Worm (Caenorhabditis elegans) whole organism, L1 larva: ENCODE data around the gene Y50D7A.1.

ENCODE experiments used
- C04F5.9 ChIP-seq: sonication (generic microtip); optimal IDR thresholded peaks from 2 replicates; lab custom pipeline; 2016; ENCODE audit warnings: missing genetic modification characterization, missing compliant biosample characterization
- C16A3.4 ChIP-seq: fragments of 150-350 bp; optimal IDR thresholded peaks from 2 replicates; lab custom pipeline; 2014; ENCODE audit warnings: missing biosample characterization, missing genetic modification characterization
- aha-1 ChIP-seq: fragments of 150-350 bp; optimal IDR thresholded peaks from 2 replicates; lab custom pipeline; 2014; ENCODE audit warnings: missing biosample characterization, missing genetic modification characterization
- alr-1 ChIP-seq: fragments of 200-800 bp; sonication (Bioruptor generic); optimal IDR thresholded peaks from 2 replicates; lab custom pipeline; 2018; ENCODE audit warnings: borderline replicate concordance, mild to moderate bottlenecking, missing genetic modification characterization, missing compliant biosample characterization
- aly-2 ChIP-seq: fragments of 150-350 bp; optimal IDR thresholded peaks from 2 replicates; lab custom pipeline; 2014; ENCODE audit warnings: missing biosample characterization, missing genetic modification characterization
- blmp-1 ChIP-seq: fragments of 150-350 bp; optimal IDR thresholded peaks from 2 replicates; lab custom pipeline; 2014; ENCODE audit warnings: missing biosample characterization, missing genetic modification characterization
- ces-1 ChIP-seq: fragments of 150-350 bp; optimal IDR thresholded peaks from 2 replicates; lab custom pipeline; 2014; ENCODE audit warnings: missing biosample characterization, missing genetic modification reagents, missing genetic modification characterization
- dpl-1 ChIP-seq, 3 experiments: fragments of 150-350 bp in 2 of 3; sonication (generic microtip) in 1 of 3; optimal IDR thresholded peaks; 2 replicates each; lab custom pipeline; 2014 to 2017; ENCODE audit warnings: missing biosample characterization in 3 of 3, missing genetic modification characterization in 3 of 3, missing genetic modification reagents in 3 of 3
- dsc-1 ChIP-seq: sonication (generic microtip); optimal IDR thresholded peaks from 2 replicates; lab custom pipeline; 2016; ENCODE audit warnings: mild to moderate bottlenecking, missing genetic modification characterization, missing compliant biosample characterization
- efl-1 ChIP-seq, 4 experiments: fragments of 150-350 bp; optimal IDR thresholded peaks in 3 of 4; peaks in 1 of 4; 1 replicate in 1 of 4; 2 replicates in 3 of 4; lab custom pipeline; 2014; ENCODE audit warnings: missing biosample characterization in 2 of 4, missing genetic modification characterization in 2 of 4, missing genetic modification reagents in 2 of 4
- egl-13 ChIP-seq: sonication (generic microtip); optimal IDR thresholded peaks from 2 replicates; lab custom pipeline; 2016; ENCODE audit warnings: missing genotype, missing genetic modification reagents, missing genetic modification characterization, missing compliant biosample characterization
- elt-3 ChIP-seq, 6 experiments: fragments of 150-350 bp in 1 of 6; sonication (generic microtip); optimal IDR thresholded peaks; 2 replicates each; lab custom pipeline; 2017 to 2018; ENCODE audit warnings: missing biosample characterization in 6 of 6, missing genetic modification characterization in 6 of 6, inconsistent platforms in 1 of 6
- fkh-10 ChIP-seq: sonication (generic microtip); optimal IDR thresholded peaks from 2 replicates; lab custom pipeline; 2017; ENCODE audit warnings: missing biosample characterization, missing genetic modification reagents, missing genetic modification characterization
- hlh-17 ChIP-seq: fragments of 200-800 bp; sonication (Bioruptor generic); optimal IDR thresholded peaks from 2 replicates; lab custom pipeline; 2018; ENCODE audit warnings: missing genetic modification characterization, mild to moderate bottlenecking, missing compliant biosample characterization, moderate library complexity, borderline replicate concordance
- hlh-4 ChIP-seq: sonication (generic microtip); optimal IDR thresholded peaks from 2 replicates; lab custom pipeline; 2016; ENCODE audit warnings: mild to moderate bottlenecking, missing genetic modification characterization, missing compliant biosample characterization
- hpl-2 ChIP-seq: fragments of 150-350 bp; optimal IDR thresholded peaks from 2 replicates; lab custom pipeline; 2014; ENCODE audit warnings: missing biosample characterization, missing genetic modification reagents, missing genetic modification characterization
- isw-1 ChIP-seq: fragments of 200-800 bp; sonication (Bioruptor generic); IDR thresholded peaks from 2 replicates; pipeline ENCODE4 v1.3.6; 2022; ENCODE audit warnings: missing genetic modification characterization, missing compliant biosample characterization
- lin-14 ChIP-seq: fragments of 200-800 bp; sonication (Bioruptor generic); optimal IDR thresholded peaks from 2 replicates; lab custom pipeline; 2018; ENCODE audit warnings: mild to moderate bottlenecking, missing genetic modification characterization, moderate library complexity, missing compliant biosample characterization
- lin-15B ChIP-seq: fragments of 150-350 bp; sonication (generic microtip); optimal IDR thresholded peaks from 3 replicates; lab custom pipeline; 2014; ENCODE audit warnings: missing biosample characterization, missing genetic modification characterization
- lin-35 ChIP-seq, 2 experiments: fragments of 150-350 bp; optimal IDR thresholded peaks; 2 replicates each; lab custom pipeline; 2014; ENCODE audit warnings: missing biosample characterization in 2 of 2, missing genetic modification characterization in 2 of 2, missing genetic modification reagents in 2 of 2
- lin-39 ChIP-seq: fragments of 150-350 bp; optimal IDR thresholded peaks from 2 replicates; lab custom pipeline; 2014; ENCODE audit warnings: missing biosample characterization, missing genetic modification reagents, missing genetic modification characterization
- lir-3 ChIP-seq: sonication (generic microtip); optimal IDR thresholded peaks from 2 replicates; lab custom pipeline; 2016; ENCODE audit warnings: mild to moderate bottlenecking, missing genetic modification characterization, moderate library complexity, missing compliant biosample characterization; ENCODE audit not compliant: poor library complexity
- mab-9 ChIP-seq: fragments of 200-800 bp; sonication (Bioruptor generic); IDR thresholded peaks from 2 replicates; pipeline ENCODE4 v1.3.6; 2022; ENCODE audit warnings: missing genetic modification reagents, missing genetic modification characterization, missing compliant biosample characterization
- mef-2 ChIP-seq: fragments of 150-350 bp; optimal IDR thresholded peaks from 2 replicates; lab custom pipeline; 2014; ENCODE audit warnings: missing biosample characterization, missing genetic modification characterization
- nhr-11 ChIP-seq: fragments of 150-350 bp; optimal IDR thresholded peaks from 2 replicates; lab custom pipeline; 2014; ENCODE audit warnings: missing biosample characterization, missing genetic modification characterization
- nhr-12 ChIP-seq: sonication (generic microtip); optimal IDR thresholded peaks from 2 replicates; lab custom pipeline; 2017; ENCODE audit warnings: missing biosample characterization, missing genetic modification characterization
- nhr-20 ChIP-seq: sonication (generic microtip); optimal IDR thresholded peaks from 2 replicates; lab custom pipeline; 2016; ENCODE audit warnings: mild to moderate bottlenecking, missing genetic modification characterization, missing compliant biosample characterization
- nhr-47 ChIP-seq: sonication (generic microtip); optimal IDR thresholded peaks from 2 replicates; lab custom pipeline; 2016; ENCODE audit warnings: mild to moderate bottlenecking, missing genetic modification characterization, moderate library complexity, missing compliant biosample characterization
- nhr-77 ChIP-seq: fragments of 150-350 bp; optimal IDR thresholded peaks from 2 replicates; lab custom pipeline; 2014; ENCODE audit warnings: missing biosample characterization, missing genetic modification characterization
- nhr-84 ChIP-seq: sonication (generic microtip); optimal IDR thresholded peaks from 2 replicates; lab custom pipeline; 2017; ENCODE audit warnings: missing biosample characterization, missing genetic modification characterization
- nhr-85 ChIP-seq: sonication (generic microtip); peaks from one replicate; lab custom pipeline; 2016; ENCODE audit warnings: missing genetic modification characterization, inconsistent platforms, missing compliant biosample characterization
- pax-3 ChIP-seq: fragments of 200-800 bp; sonication (Bioruptor generic); optimal IDR thresholded peaks from 2 replicates; lab custom pipeline; 2018; ENCODE audit warnings: mild to moderate bottlenecking, missing genetic modification characterization, moderate library complexity, missing compliant biosample characterization
- pqm-1 ChIP-seq: sonication (generic microtip); optimal IDR thresholded peaks from 3 replicates; lab custom pipeline; 2017; ENCODE audit warnings: missing biosample characterization, missing genetic modification characterization
- skn-1 ChIP-seq: fragments of 150-350 bp; optimal IDR thresholded peaks from 2 replicates; lab custom pipeline; 2014; ENCODE audit warnings: missing biosample characterization, missing genetic modification characterization
- sptf-1 ChIP-seq: fragments of 150-350 bp; optimal IDR thresholded peaks from 2 replicates; lab custom pipeline; 2014; ENCODE audit warnings: missing biosample characterization, missing genetic modification characterization
- sup-37 ChIP-seq: fragments of 200-800 bp; sonication (Bioruptor generic); optimal IDR thresholded peaks from 2 replicates; lab custom pipeline; 2018; ENCODE audit warnings: mild to moderate bottlenecking, missing genetic modification characterization, missing compliant biosample characterization
- swsn-7 ChIP-seq: sonication (generic microtip); optimal IDR thresholded peaks from 2 replicates; lab custom pipeline; 2016; ENCODE audit warnings: missing genetic modification characterization, missing compliant biosample characterization
- tlp-1 ChIP-seq: fragments of 150-350 bp; optimal IDR thresholded peaks from 2 replicates; lab custom pipeline; 2014; ENCODE audit warnings: missing biosample characterization, missing genetic modification characterization
- unc-130 ChIP-seq: fragments of 150-350 bp; optimal IDR thresholded peaks from 2 replicates; lab custom pipeline; 2017; ENCODE audit warnings: missing biosample characterization, missing genetic modification characterization, inconsistent platforms
- unc-62 ChIP-seq: fragments of 150-350 bp; optimal IDR thresholded peaks from 2 replicates; lab custom pipeline; 2014; ENCODE audit warnings: missing biosample characterization, missing genetic modification reagents, missing genetic modification characterization
- unc-98 ChIP-seq: fragments of 200-800 bp; sonication (Bioruptor generic); IDR thresholded peaks from 2 replicates; pipeline ENCODE4 v1.3.6; 2022; ENCODE audit warnings: missing genetic modification characterization, missing compliant biosample characterization
- vab-15 ChIP-seq: sonication (generic microtip); optimal IDR thresholded peaks from 2 replicates; lab custom pipeline; 2017; ENCODE audit warnings: missing genotype, mild to moderate bottlenecking, missing genetic modification characterization, missing compliant biosample characterization
- xbp-1 ChIP-seq: sonication (generic microtip); optimal IDR thresholded peaks from 2 replicates; lab custom pipeline; 2016; ENCODE audit warnings: missing genetic modification characterization, missing compliant biosample characterization
- zag-1 ChIP-seq: fragments of 150-350 bp; optimal IDR thresholded peaks from 2 replicates; lab custom pipeline; 2014; ENCODE audit warnings: missing biosample characterization, missing genetic modification characterization
- zip-4 ChIP-seq: fragments of 200-800 bp; sonication (Bioruptor generic); optimal IDR thresholded peaks from 2 replicates; lab custom pipeline; 2018; ENCODE audit warnings: mild to moderate bottlenecking, missing genetic modification characterization, moderate library complexity, missing compliant biosample characterization

Y50D7A.1 gene

DNA sequence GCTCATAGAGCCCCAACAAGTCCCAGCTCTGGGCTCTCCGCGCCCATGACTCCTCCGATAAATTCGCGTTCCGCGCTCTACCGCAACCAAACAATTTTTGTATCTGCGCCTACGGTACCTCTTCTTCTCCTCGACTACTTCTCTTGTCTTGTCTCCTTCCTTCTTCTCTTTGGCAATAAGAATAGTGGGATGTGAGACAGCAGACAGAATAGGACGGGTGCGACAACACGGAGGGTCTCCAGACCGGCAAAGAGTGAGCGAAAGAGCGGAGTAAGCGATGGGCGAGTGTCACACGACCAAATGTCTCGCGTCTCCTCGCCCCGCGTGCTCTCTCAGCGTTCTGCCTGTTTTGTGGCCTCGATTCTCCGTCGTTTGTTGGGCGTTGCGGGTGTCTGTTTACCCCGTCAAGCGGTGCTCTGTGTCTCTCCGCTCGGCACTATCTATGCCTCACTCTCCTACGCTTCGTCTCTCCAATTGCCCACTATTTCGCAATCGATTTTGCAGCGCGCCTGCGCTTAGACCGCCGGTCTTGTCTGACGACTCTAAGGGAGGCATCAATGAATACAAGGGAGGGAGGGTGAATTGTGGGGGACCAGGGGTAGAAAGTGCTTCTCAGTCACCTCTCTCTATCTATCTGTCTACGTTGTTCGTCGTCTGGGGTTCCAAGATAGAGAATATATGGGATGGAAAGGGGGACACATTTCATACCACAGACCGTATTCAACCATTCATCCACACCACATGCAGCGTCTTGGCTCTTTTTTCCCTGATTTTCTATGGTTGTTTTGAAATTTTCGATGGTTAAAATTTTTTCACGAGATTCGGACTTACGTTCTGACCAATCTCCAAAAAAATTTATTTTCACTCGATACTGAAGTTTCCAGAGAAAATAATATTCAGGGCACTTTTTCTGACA lies 62.4 kb downstream of the Y50D7A.1 start, which contains the start of gene gei-4 (continued):
- TF ChIP-seq mab-9, result peak; percentile 82
- peak; percentile 89 for TF ChIP-seq dsc-1 (tag; lab: Kevin White, UChicago)
- no peak for TF ChIP-seq tlp-1 (tag; lab: Kevin White, UChicago)
- TF ChIP-seq C16A3.4, result peak; percentile 9
- peak; percentile 47 to 64 (median 60) for TF ChIP-seq dpl-1 (GFP tag; optimal IDR thresholded peaks at IDR 0.05; lab: Kevin White, UChicago)
- peak; percentile 51 for TF ChIP-seq hlh-4

DNA sequence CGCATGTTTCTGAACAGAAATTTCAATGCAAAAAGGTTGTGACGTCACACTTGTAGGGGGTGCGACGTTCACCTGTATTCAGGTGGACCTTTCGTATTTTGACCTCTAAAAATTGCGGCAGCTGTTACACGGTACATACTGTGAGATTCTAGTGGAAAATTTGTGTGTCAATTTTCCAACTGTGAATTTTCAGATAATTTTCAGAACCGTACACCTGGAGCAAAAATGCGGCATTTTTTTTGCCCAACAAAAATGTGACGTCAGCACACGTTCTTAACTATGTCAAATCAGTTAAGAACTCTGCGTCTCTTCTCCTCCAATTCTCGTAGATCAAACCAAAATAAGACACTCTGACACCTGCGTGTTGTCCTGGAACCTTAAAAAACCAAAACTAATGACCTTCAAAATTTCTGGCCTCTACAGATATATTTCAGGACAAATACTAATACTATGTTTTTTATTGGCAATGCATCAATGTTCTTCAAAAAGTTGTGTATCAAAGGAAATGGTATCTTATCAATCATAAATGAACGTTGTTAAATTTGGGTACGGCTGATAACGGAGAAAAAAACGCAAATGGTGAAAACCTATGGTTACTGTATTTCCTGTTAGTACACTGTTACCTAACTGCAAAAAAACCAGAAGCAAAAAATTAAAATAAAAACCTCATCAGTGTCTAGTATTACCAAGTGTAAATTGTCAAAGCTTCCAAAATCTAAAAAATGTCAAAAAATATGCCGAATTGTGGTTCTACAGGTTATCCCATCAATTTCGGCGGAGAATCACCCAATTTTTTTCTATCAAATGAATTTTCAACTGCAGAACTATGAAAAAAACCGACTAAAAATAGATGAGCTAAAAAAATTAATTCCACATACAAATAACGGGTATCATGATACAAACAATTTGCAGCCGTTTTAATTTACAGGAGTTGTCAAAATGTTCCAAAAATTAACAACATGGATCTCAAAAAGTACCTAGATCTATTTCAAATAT lies 64.8 kb downstream of the Y50D7A.1 start:
- TF ChIP-seq isw-1 (no peak), dpl-1 (GFP tag; optimal IDR thresholded peaks at IDR 0.05; lab: Kevin White, UChicago) (no peak), pax-3 (no peak), nhr-47 (tag; lab: Kevin White, UChicago) (no peak), nhr-85 (peak; percentile 56), unc-62 (no peak), zag-1 (no peak), nhr-84 (tag; lab: Kevin White, UChicago) (no peak), sptf-1 (tag; lab: Kevin White, UChicago) (no peak), alr-1 (tag; lab: Kevin White, UChicago) (no peak), ces-1 (GFP tag; lab: Kevin White, UChicago) (no peak), skn-1 (tag; lab: Kevin White, UChicago) (no peak), lin-14 (GFP tag; lab: Kevin White, UChicago) (peak; percentile 11), nhr-11 (tag; lab: Kevin White, UChicago) (no peak), vab-15 (tag; lab: Kevin White, UChicago) (no peak), efl-1 (optimal IDR thresholded peaks at IDR 0.05; lab: Kevin White, UChicago) (no peak), efl-1 (GFP tag; optimal IDR thresholded peaks at IDR 0.05 in 1 of 2; lab: Kevin White, UChicago) (peak in 1 of 2 experiments; percentile 85), aly-2 (tag; lab: Kevin White, UChicago) (no peak), elt-3 (tag; optimal IDR thresholded peaks at IDR 0.05; lab: Kevin White, UChicago) (peak in 2 of 6 experiments; percentile 35 to 53), blmp-1 (tag; lab: Kevin White, UChicago) (no peak), egl-13 (tag; lab: Kevin White, UChicago) (no peak), dsc-1 (tag; lab: Kevin White, UChicago) (no peak), lin-35 (GFP tag; optimal IDR thresholded peaks at IDR 0.05; lab: Kevin White, UChicago) (peak in 1 of 2 experiments; percentile 18), pqm-1 (tag; lab: Kevin White, UChicago) (no peak), xbp-1 (tag; lab: Kevin White, UChicago) (no peak), hpl-2 (peak; percentile 24), nhr-77 (no peak), lir-3 (tag; lab: Kevin White, UChicago) (no peak), C04F5.9 (no peak), unc-98 (GFP tag; lab: Robert Waterston, UW) (no peak), swsn-7 (no peak), mab-9 (no peak), aha-1 (tag; lab: Kevin White, UChicago) (no peak), lin-15B (tag; lab: Kevin White, UChicago) (no peak), unc-130 (tag; lab: Kevin White, UChicago) (no peak), tlp-1 (tag; lab: Kevin White, UChicago) (no peak), nhr-12 (tag; lab: Kevin White, UChicago) (no peak), zip-4 (no peak), hlh-4 (no peak), nhr-20 (no peak), hlh-17 (GFP tag; lab: Kevin White, UChicago) (no peak), lin-39 (tag; lab: Kevin White, UChicago) (no peak), fkh-10 (no peak), mef-2 (tag; lab: Kevin White, UChicago) (no peak), sup-37 (no peak)
